Fruit fly (Drosophila melanogaster) whole organism, embryonic: ENCODE results near the gene Irbp.

Source experiments
- Bgb ChIP-seq: fragments of 200-800 bp; sonication (Bioruptor generic); IDR thresholded peaks from 2 replicates; pipeline ENCODE4 v1.3.6; 2022; ENCODE audit warnings: missing biosample characterization, missing genetic modification characterization; ENCODE audit not compliant: partially characterized antibody
- Blimp-1 ChIP-seq: fragments of 200-800 bp; sonication (Bioruptor generic); optimal IDR thresholded peaks from 3 replicates; lab custom pipeline; 2018; ENCODE audit warnings: missing biosample characterization, missing genetic modification characterization, mild to moderate bottlenecking, moderate library complexity, missing genetic modification reagents
- CG10274 ChIP-seq: fragments of 200-800 bp; sonication (Bioruptor generic); optimal IDR thresholded peaks from 3 replicates; lab custom pipeline; 2017; ENCODE audit warnings: missing biosample characterization, mild to moderate bottlenecking, missing genetic modification characterization
- CG16813 ChIP-seq: fragments of 200-800 bp; sonication (Bioruptor generic); IDR thresholded peaks from 3 replicates; pipeline ENCODE4 v1.3.6; 2022; ENCODE audit warnings: missing biosample characterization, missing genetic modification characterization; ENCODE audit not compliant: partially characterized antibody
- CG17802 ChIP-seq: fragments of 200-800 bp; sonication (Bioruptor generic); optimal IDR thresholded peaks from 2 replicates; lab custom pipeline; 2018; ENCODE audit warnings: missing biosample characterization, mild to moderate bottlenecking, missing genetic modification characterization, moderate library complexity
- CG1832 ChIP-seq: fragments of 200-800 bp; sonication (Bioruptor generic); optimal IDR thresholded peaks from 2 replicates; lab custom pipeline; 2017; ENCODE audit warnings: missing biosample characterization, mild to moderate bottlenecking, missing genetic modification characterization, inconsistent platforms
- CG2199 ChIP-seq: fragments of 200-800 bp; sonication (Bioruptor generic); IDR thresholded peaks from 3 replicates; pipeline ENCODE4 v1.3.6; 2022; ENCODE audit warnings: missing biosample characterization, missing genetic modification characterization
- CG3065 ChIP-seq: fragments of 200-800 bp; sonication (Bioruptor generic); optimal IDR thresholded peaks from 2 replicates; lab custom pipeline; 2016; ENCODE audit warnings: missing biosample characterization, missing genetic modification characterization
- CG31224 ChIP-seq: fragments of 200-800 bp; sonication (Bioruptor generic); IDR thresholded peaks from 2 replicates; pipeline ENCODE4 v1.3.6; 2022; ENCODE audit warnings: missing biosample characterization, missing genetic modification characterization
- CG8924 ChIP-seq: fragments of 200-800 bp; optimal IDR thresholded peaks from 3 replicates; lab custom pipeline; 2019; ENCODE audit warnings: missing biosample characterization, mild to moderate bottlenecking, missing genetic modification characterization, moderate library complexity
- CG9876 ChIP-seq: fragments of 200-800 bp; sonication (Bioruptor generic); optimal IDR thresholded peaks from 2 replicates; lab custom pipeline; 2016; ENCODE audit warnings: missing biosample characterization, missing genetic modification characterization
- Doc3 ChIP-seq: fragments of 200-800 bp; sonication (Bioruptor generic); IDR thresholded peaks from 3 replicates; pipeline ENCODE4 v1.3.6; 2022; ENCODE audit warnings: missing biosample characterization, missing genetic modification characterization; ENCODE audit not compliant: partially characterized antibody
- Dref ChIP-seq: fragments of 200-800 bp; sonication (Bioruptor generic); IDR thresholded peaks from 2 replicates; pipeline ENCODE4 v1.3.6; 2022; ENCODE audit warnings: missing biosample characterization, missing genetic modification characterization
- Drgx ChIP-seq: fragments of 200-800 bp; sonication (Bioruptor generic); IDR thresholded peaks from 2 replicates; pipeline ENCODE4 v1.3.6; 2022; ENCODE audit warnings: missing biosample characterization, missing genetic modification characterization
- Elba2 ChIP-seq: fragments of 200-800 bp; sonication (Bioruptor generic); optimal IDR thresholded peaks from 3 replicates; lab custom pipeline; 2016; ENCODE audit warnings: missing biosample characterization, missing genetic modification characterization
- Hmr ChIP-seq: fragments of 200-800 bp; sonication (Bioruptor generic); optimal IDR thresholded peaks from 3 replicates; lab custom pipeline; 2017; ENCODE audit warnings: mild to moderate bottlenecking, missing biosample characterization, missing genetic modification reagents, missing genetic modification characterization
- Lim3 ChIP-seq: fragments of 200-800 bp; sonication (Bioruptor generic); IDR thresholded peaks from 2 replicates; pipeline ENCODE4 v1.3.6; 2022; ENCODE audit warnings: missing biosample characterization, missing genetic modification characterization
- MBD-R2 ChIP-seq: fragments of 200-800 bp; sonication (Bioruptor generic); IDR thresholded peaks from 2 replicates; pipeline ENCODE4 v1.3.6; 2022; ENCODE audit warnings: missing biosample characterization, missing genetic modification characterization
- Med ChIP-seq: fragments of 200-800 bp; sonication (Bioruptor generic); peaks from one replicate; lab custom pipeline; 2016; ENCODE audit warnings: missing biosample characterization, missing genetic modification characterization, mild to moderate bottlenecking, inconsistent platforms, moderate library complexity
- Myb ChIP-seq: fragments of 200-800 bp; sonication (Bioruptor generic); optimal IDR thresholded peaks from 2 replicates; lab custom pipeline; 2016; ENCODE audit warnings: missing biosample characterization, missing genetic modification characterization
- NK7.1 ChIP-seq: fragments of 200-800 bp; sonication (Bioruptor generic); optimal IDR thresholded peaks from 3 replicates; lab custom pipeline; 2016; ENCODE audit warnings: missing biosample characterization, missing genetic modification characterization
- NfI ChIP-seq: fragments of 200-800 bp; sonication (Bioruptor generic); optimal IDR thresholded peaks from 3 replicates; lab custom pipeline; 2018; ENCODE audit warnings: missing biosample characterization, mild to moderate bottlenecking, missing genetic modification characterization, moderate library complexity
- Opbp ChIP-seq: fragments of 200-800 bp; sonication (Bioruptor generic); IDR thresholded peaks from 3 replicates; pipeline ENCODE4 v1.3.6; 2022; ENCODE audit warnings: missing biosample characterization, missing genetic modification characterization; ENCODE audit not compliant: partially characterized antibody
- Taf1 ChIP-seq: fragments of 200-800 bp; sonication (Bioruptor generic); IDR thresholded peaks from 2 replicates; pipeline ENCODE4 v1.3.6; 2022; ENCODE audit warnings: missing biosample characterization, missing genetic modification characterization
- az2 ChIP-seq: fragments of 200-800 bp; sonication (Bioruptor generic); optimal IDR thresholded peaks from 3 replicates; lab custom pipeline; 2016; ENCODE audit warnings: missing biosample characterization, missing genetic modification characterization
- chm ChIP-seq: fragments of 200-800 bp; sonication (Bioruptor generic); IDR thresholded peaks from 2 replicates; pipeline ENCODE4 v1.3.6; 2022; ENCODE audit warnings: missing biosample characterization, missing genetic modification characterization
- dmrt11E ChIP-seq: fragments of 200-800 bp; sonication (Bioruptor generic); optimal IDR thresholded peaks from 3 replicates; lab custom pipeline; 2018; ENCODE audit warnings: missing biosample characterization, mild to moderate bottlenecking, missing genetic modification characterization, moderate library complexity
- dpn ChIP-seq, 2 experiments: fragments of 200-800 bp; sonication (Bioruptor generic); optimal IDR thresholded peaks; 3 replicates each; lab custom pipeline; 2016; ENCODE audit warnings: missing biosample characterization in 2 of 2, missing genetic modification characterization in 2 of 2
- fd96Cb ChIP-seq: fragments of 200-800 bp; sonication (Bioruptor generic); optimal IDR thresholded peaks from 2 replicates; lab custom pipeline; 2018; ENCODE audit warnings: missing biosample characterization, mild to moderate bottlenecking, missing genetic modification characterization, moderate library complexity
- fru ChIP-seq: fragments of >200 bp; optimal IDR thresholded peaks from 2 replicates; lab custom pipeline; 2017
- gro ChIP-seq: fragments of 200-800 bp; sonication (Bioruptor generic); optimal IDR thresholded peaks from 2 replicates; lab custom pipeline; 2016; ENCODE audit warnings: missing biosample characterization, missing genetic modification characterization
- hb ChIP-seq: fragments of 200-800 bp; sonication (Bioruptor generic); IDR thresholded peaks from 3 replicates; pipeline ENCODE4 v1.3.6; 2022; ENCODE audit warnings: missing biosample characterization, missing genetic modification characterization; ENCODE audit not compliant: partially characterized antibody
- hbn ChIP-seq: fragments of 200-800 bp; sonication (Bioruptor generic); IDR thresholded peaks from 2 replicates; pipeline ENCODE4 v1.3.6; 2022; ENCODE audit warnings: missing biosample characterization, missing genetic modification characterization; ENCODE audit not compliant: partially characterized antibody
- her ChIP-seq: fragments of 200-800 bp; sonication (Bioruptor generic); optimal IDR thresholded peaks from 2 replicates; lab custom pipeline; 2016; ENCODE audit warnings: missing biosample characterization, missing genetic modification characterization
- maf-S ChIP-seq: fragments of 200-800 bp; sonication (Bioruptor generic); optimal IDR thresholded peaks from 2 replicates; lab custom pipeline; 2016; ENCODE audit warnings: missing biosample characterization, missing genetic modification characterization
- nau ChIP-seq: fragments of 200-800 bp; sonication (Bioruptor generic); optimal IDR thresholded peaks from 3 replicates; lab custom pipeline; 2017; ENCODE audit warnings: missing biosample characterization, mild to moderate bottlenecking, missing genetic modification characterization, missing genetic modification reagents
- nerfin-2 ChIP-seq: fragments of 200-800 bp; sonication (Bioruptor generic); IDR thresholded peaks from 2 replicates; pipeline ENCODE4 v1.3.6; 2022; ENCODE audit warnings: missing biosample characterization, missing genetic modification characterization; ENCODE audit not compliant: partially characterized antibody
- nmo ChIP-seq: fragments of 200-800 bp; sonication (Bioruptor generic); optimal IDR thresholded peaks from 2 replicates; lab custom pipeline; 2018; ENCODE audit warnings: missing biosample characterization, mild to moderate bottlenecking, missing genetic modification characterization, moderate library complexity
- pzg ChIP-seq: fragments of 200-800 bp; sonication (Bioruptor generic); optimal IDR thresholded peaks from 3 replicates; lab custom pipeline; 2018; ENCODE audit warnings: missing biosample characterization, mild to moderate bottlenecking, missing genetic modification characterization, moderate library complexity
- repo ChIP-seq: fragments of 200-800 bp; sonication (Bioruptor generic); optimal IDR thresholded peaks from 2 replicates; lab custom pipeline; 2016; ENCODE audit warnings: missing biosample characterization, missing genetic modification characterization
- salm ChIP-seq: fragments of 200-800 bp; sonication (Bioruptor generic); optimal IDR thresholded peaks from 2 replicates; lab custom pipeline; 2018; ENCODE audit warnings: missing biosample characterization, mild to moderate bottlenecking, missing genetic modification characterization
- sc ChIP-seq, 3 experiments: fragments of >200 bp in 2 of 3; fragments of 200-800 bp in 1 of 3; sonication (Bioruptor generic) in 1 of 3; optimal IDR thresholded peaks; 2 replicates in 2 of 3; 3 replicates in 1 of 3; lab custom pipeline; 2017; ENCODE audit warnings: mild to moderate bottlenecking in 1 of 3, missing biosample characterization in 1 of 3, missing genetic modification characterization in 1 of 3, missing genetic modification reagents in 1 of 3
- scrt ChIP-seq: fragments of 200-800 bp; sonication (Bioruptor generic); optimal IDR thresholded peaks from 2 replicates; lab custom pipeline; 2018; ENCODE audit warnings: missing biosample characterization, mild to moderate bottlenecking, missing genetic modification characterization, moderate library complexity
- sob ChIP-seq: fragments of 200-800 bp; sonication (Bioruptor generic); IDR thresholded peaks from 2 replicates; pipeline ENCODE4 v1.3.6; 2022; ENCODE audit warnings: missing biosample characterization, missing genetic modification characterization
- tna ChIP-seq: fragments of 200-800 bp; sonication (Bioruptor generic); IDR thresholded peaks from 2 replicates; pipeline ENCODE4 v1.3.6; 2022; ENCODE audit warnings: missing biosample characterization, missing genetic modification characterization; ENCODE audit not compliant: partially characterized antibody
- unpg ChIP-seq: fragments of 200-800 bp; sonication (Bioruptor generic); optimal IDR thresholded peaks from 3 replicates; lab custom pipeline; 2018; ENCODE audit warnings: missing biosample characterization, mild to moderate bottlenecking, missing genetic modification characterization, moderate library complexity

The Irbp gene

dm6 chr3R:11435537-11436234 lies 25.8 kb downstream of the Irbp start, which contains the start of the genes Exd2 and CG5281 (continued):
- no peak for TF ChIP-seq Lim3
- peak; percentile 15 for TF ChIP-seq NK7.1 (GFP tag; lab: Kevin White, UChicago)
- TF ChIP-seq Taf1, result no peak
- TF ChIP-seq CG31224 (GFP tag; lab: Robert Waterston, UW), result no peak

- TF ChIP-seq Hmr (GFP tag; lab: Kevin White, UChicago), result peak; percentile 8
- TF ChIP-seq chm (GFP tag; lab: Robert Waterston, UW), result no peak
- TF ChIP-seq unpg (GFP tag; lab: Kevin White, UChicago), result no peak
- peak; percentile 70 for TF ChIP-seq Med
- no peak for TF ChIP-seq CG10274 (GFP tag; lab: Kevin White, UChicago)
- no peak for TF ChIP-seq scrt (GFP tag; lab: Kevin White, UChicago)
- no peak for TF ChIP-seq CG1832 (GFP tag; lab: Kevin White, UChicago)
- no peak for TF ChIP-seq nmo (GFP tag; lab: Kevin White, UChicago)
- peak; percentile 71 for TF ChIP-seq CG8924 (tag; lab: Kevin White, UChicago)
- TF ChIP-seq nau (GFP tag; lab: Kevin White, UChicago), result no peak
- TF ChIP-seq Opbp (GFP tag; lab: Robert Waterston, UW), result peak; percentile 75
- TF ChIP-seq CG2199 (GFP tag; lab: Robert Waterston, UW), result no peak
- TF ChIP-seq her (GFP tag; lab: Kevin White, UChicago), result no peak
- peak; percentile 82 for TF ChIP-seq hbn
- TF ChIP-seq repo (GFP tag; lab: Kevin White, UChicago), result no peak
- TF ChIP-seq CG9876, result no peak
- TF ChIP-seq dpn (GFP tag; optimal IDR thresholded peaks at IDR 0.05; lab: Kevin White, UChicago), result no peak
- TF ChIP-seq Elba2 (GFP tag; lab: Kevin White, UChicago), result no peak
- TF ChIP-seq az2 (GFP tag; lab: Kevin White, UChicago), result no peak
- peak; percentile 68 for TF ChIP-seq Doc3 (GFP tag; lab: Robert Waterston, UW)
- peak; percentile 41 for TF ChIP-seq pzg (GFP tag; lab: Kevin White, UChicago)
- no peak for TF ChIP-seq Blimp-1 (GFP tag; lab: Kevin White, UChicago)
- TF ChIP-seq fd96Cb (tag; lab: Kevin White, UChicago), result no peak
- TF ChIP-seq gro, result peak; percentile 1
- no peak for TF ChIP-seq NfI
- TF ChIP-seq Drgx, result no peak
- TF ChIP-seq Myb (GFP tag; lab: Kevin White, UChicago), result peak; percentile 74
- TF ChIP-seq dmrt11E (tag; lab: Kevin White, UChicago), result peak; percentile 18
- no peak for TF ChIP-seq CG3065 (GFP tag; lab: Kevin White, UChicago)
- 0 out of 2 replicates have a peak, but pooled peaks have one; percentile 13 for TF ChIP-seq sob (GFP tag; lab: Robert Waterston, UW)
- peak; percentile 88 for TF ChIP-seq CG16813 (GFP tag; lab: Robert Waterston, UW)
- peak; percentile 75 for TF ChIP-seq MBD-R2 (GFP tag; lab: Robert Waterston, UW)
- no peak for TF ChIP-seq maf-S
- peak; percentile 78 for TF ChIP-seq Dref (GFP tag; lab: Robert Waterston, UW)
- peak; percentile 28; the same call in 1 of the 2 replicates for TF ChIP-seq tna (GFP tag; lab: Robert Waterston, UW)
- no peak for TF ChIP-seq sc (optimal IDR thresholded peaks at IDR 0.05; lab: Kevin White, UChicago)
- TF ChIP-seq sc (GFP tag; optimal IDR thresholded peaks at IDR 0.05; lab: Kevin White, UChicago), result no peak
- TF ChIP-seq Bgb, result peak; percentile 87
- no peak for TF ChIP-seq CG17802 (tag; lab: Kevin White, UChicago)
- TF ChIP-seq salm (tag; lab: Kevin White, UChicago), result no peak
- TF ChIP-seq hb (GFP tag; lab: Robert Waterston, UW), result peak; percentile 64; the same call in 2 of the 3 replicates
- no peak for TF ChIP-seq Taf1
- TF ChIP-seq nerfin-2 (GFP tag; lab: Robert Waterston, UW), result peak; percentile 56; the same call in 1 of the 2 replicates
- no peak for TF ChIP-seq fru (lab: Kevin White, UChicago)
Observed at dm6 chr3R:11437528-11437927, 27.7 kb downstream of the Irbp start, which contains the start of gene CG17230. Gene CG17230, plus strand, starts transcription at chr3R:11437785.
